Fruit fly (Drosophila melanogaster) whole organism, embryonic: ENCODE data around the gene CG45218.

ENCODE experiments used
- B-H1 ChIP-seq: fragments of 200-800 bp; sonication (Bioruptor generic); IDR thresholded peaks from 3 replicates; pipeline ENCODE4 v1.3.6; 2022; ENCODE audit warnings: missing biosample characterization, missing genetic modification characterization
- CG1024 ChIP-seq: fragments of 200-800 bp; sonication (Bioruptor generic); IDR thresholded peaks from 2 replicates; pipeline ENCODE4 v1.3.6; 2022; ENCODE audit warnings: missing biosample characterization, missing genetic modification characterization
- CG12299 ChIP-seq: fragments of 200-800 bp; sonication (Bioruptor generic); optimal IDR thresholded peaks from 2 replicates; lab custom pipeline; 2018; ENCODE audit warnings: missing biosample characterization, mild to moderate bottlenecking, missing genetic modification characterization
- CG17186 ChIP-seq: fragments of 200-800 bp; sonication (Bioruptor generic); optimal IDR thresholded peaks from 3 replicates; lab custom pipeline; 2017; ENCODE audit warnings: missing biosample characterization, missing genetic modification reagents, missing genetic modification characterization
- CG17829 ChIP-seq: fragments of 200-800 bp; optimal IDR thresholded peaks from 2 replicates; lab custom pipeline; 2019; ENCODE audit warnings: missing biosample characterization, mild to moderate bottlenecking, missing genetic modification characterization, moderate library complexity
- CG18476 ChIP-seq: fragments of 200-800 bp; sonication (Bioruptor generic); optimal IDR thresholded peaks from 2 replicates; lab custom pipeline; 2016; ENCODE audit warnings: missing biosample characterization, mild to moderate bottlenecking, missing genetic modification characterization
- CG18619 ChIP-seq: fragments of 200-800 bp; sonication (Bioruptor generic); optimal IDR thresholded peaks from 3 replicates; lab custom pipeline; 2017; ENCODE audit warnings: missing biosample characterization, mild to moderate bottlenecking, missing genetic modification characterization
- CG2712 ChIP-seq: fragments of 200-800 bp; optimal IDR thresholded peaks from 3 replicates; lab custom pipeline; 2019; ENCODE audit warnings: missing biosample characterization, mild to moderate bottlenecking, missing genetic modification characterization, moderate library complexity
- CG42726 ChIP-seq: fragments of 200-800 bp; sonication (Bioruptor generic); IDR thresholded peaks from 2 replicates; pipeline ENCODE4 v1.3.6; 2022; ENCODE audit warnings: missing biosample characterization, missing genetic modification characterization; ENCODE audit not compliant: partially characterized antibody
- CG4328 ChIP-seq: fragments of 200-800 bp; sonication (Bioruptor generic); optimal IDR thresholded peaks from 3 replicates; lab custom pipeline; 2017; ENCODE audit warnings: missing biosample characterization, missing genetic modification reagents, missing genetic modification characterization
- CG43689 ChIP-seq: fragments of 200-800 bp; sonication (Bioruptor generic); IDR thresholded peaks from 2 replicates; pipeline ENCODE4 v1.3.6; 2022; ENCODE audit warnings: missing biosample characterization, missing genetic modification characterization
- CG4617 ChIP-seq: fragments of 200-800 bp; sonication (Bioruptor generic); optimal IDR thresholded peaks from 3 replicates; lab custom pipeline; 2016; ENCODE audit warnings: missing biosample characterization, missing genetic modification characterization, borderline replicate concordance
- CG4730 ChIP-seq: fragments of 200-800 bp; sonication (Bioruptor generic); IDR thresholded peaks from 2 replicates; pipeline ENCODE4 v1.3.6; 2022; ENCODE audit warnings: missing biosample characterization, missing genetic modification characterization
- CG7271 ChIP-seq: fragments of 200-800 bp; sonication (Bioruptor generic); optimal IDR thresholded peaks from 2 replicates; lab custom pipeline; 2018; ENCODE audit warnings: missing biosample characterization, mild to moderate bottlenecking, missing genetic modification characterization, moderate library complexity
- CG7357 ChIP-seq: fragments of 200-800 bp; sonication (Bioruptor generic); IDR thresholded peaks from 3 replicates; pipeline ENCODE4 v1.3.6; 2022; ENCODE audit warnings: missing biosample characterization, missing genetic modification characterization
- CHES-1-like ChIP-seq: fragments of 200-800 bp; sonication (Bioruptor generic); optimal IDR thresholded peaks from 2 replicates; lab custom pipeline; 2016; ENCODE audit warnings: missing biosample characterization, missing genetic modification characterization
- E2f1 ChIP-seq: fragments of 200-800 bp; sonication (Bioruptor generic); IDR thresholded peaks from 2 replicates; pipeline ENCODE4 v1.3.6; 2022; ENCODE audit warnings: missing biosample characterization, missing genetic modification characterization
- Elba2 ChIP-seq: fragments of 200-800 bp; sonication (Bioruptor generic); optimal IDR thresholded peaks from 3 replicates; lab custom pipeline; 2016; ENCODE audit warnings: missing biosample characterization, missing genetic modification characterization
- GATAe ChIP-seq: fragments of 200-800 bp; sonication (Bioruptor generic); conservative IDR thresholded peaks from 2 replicates; pipeline ENCODE4 v1.3.6; 2022; ENCODE audit warnings: missing biosample characterization, missing genetic modification characterization
- Gug ChIP-seq: fragments of 200-800 bp; sonication (Bioruptor generic); IDR thresholded peaks from 4 replicates; pipeline ENCODE4 v1.3.6; 2022; ENCODE audit warnings: missing biosample characterization, missing genetic modification characterization
- Hand ChIP-seq: fragments of 200-800 bp; sonication (Bioruptor generic); optimal IDR thresholded peaks from 2 replicates; lab custom pipeline; 2017; ENCODE audit warnings: mild to moderate bottlenecking, missing biosample characterization, missing genetic modification reagents, missing genetic modification characterization
- HmgZ ChIP-seq: fragments of 200-800 bp; sonication (Bioruptor generic); optimal IDR thresholded peaks from 2 replicates; lab custom pipeline; 2018; ENCODE audit warnings: missing biosample characterization, mild to moderate bottlenecking, missing genetic modification characterization
- Hr39 ChIP-seq: fragments of >200 bp; optimal IDR thresholded peaks from 2 replicates; lab custom pipeline; 2017
- Lhr ChIP-seq: fragments of 200-800 bp; sonication (Bioruptor generic); optimal IDR thresholded peaks from 3 replicates; lab custom pipeline; 2017; ENCODE audit warnings: mild to moderate bottlenecking, missing biosample characterization, missing genetic modification reagents, missing genetic modification characterization
- Lpt ChIP-seq: fragments of >200 bp; optimal IDR thresholded peaks from 2 replicates; lab custom pipeline; 2018; ENCODE audit warnings: missing biosample characterization, missing genetic modification characterization
- MBD-R2 ChIP-seq: fragments of 200-800 bp; sonication (Bioruptor generic); IDR thresholded peaks from 2 replicates; pipeline ENCODE4 v1.3.6; 2022; ENCODE audit warnings: missing biosample characterization, missing genetic modification characterization
- Max ChIP-seq: fragments of 200-800 bp; sonication (Bioruptor generic); optimal IDR thresholded peaks from 2 replicates; lab custom pipeline; 2016; ENCODE audit warnings: missing biosample characterization, mild to moderate bottlenecking, missing genetic modification characterization
- NC2α ChIP-seq: fragments of 200-800 bp; sonication (Bioruptor generic); optimal IDR thresholded peaks from 2 replicates; lab custom pipeline; 2016; ENCODE audit warnings: missing biosample characterization, missing genetic modification characterization
- PHDP ChIP-seq: fragments of 200-800 bp; sonication (Bioruptor generic); optimal IDR thresholded peaks from 3 replicates; lab custom pipeline; 2018; ENCODE audit warnings: missing biosample characterization, mild to moderate bottlenecking, missing genetic modification characterization, moderate library complexity
- Ptx1 ChIP-seq: fragments of 200-800 bp; sonication (Bioruptor generic); IDR thresholded peaks from 2 replicates; pipeline ENCODE4 v1.3.6; 2022; ENCODE audit warnings: missing biosample characterization, missing genetic modification characterization
- Sry-β ChIP-seq: fragments of 200-800 bp; sonication (Bioruptor generic); optimal IDR thresholded peaks from 2 replicates; lab custom pipeline; 2018; ENCODE audit warnings: missing biosample characterization, mild to moderate bottlenecking, missing genetic modification characterization, moderate library complexity
- Ssrp ChIP-seq: fragments of 200-800 bp; sonication (Bioruptor generic); optimal IDR thresholded peaks from 2 replicates; lab custom pipeline; 2018; ENCODE audit warnings: missing biosample characterization, mild to moderate bottlenecking, missing genetic modification characterization, moderate library complexity
- bbx ChIP-seq: fragments of 200-800 bp; sonication (Bioruptor generic); IDR thresholded peaks from 2 replicates; pipeline ENCODE4 v1.3.6; 2022; ENCODE audit warnings: missing biosample characterization, missing genetic modification characterization; ENCODE audit not compliant: partially characterized antibody
- br ChIP-seq: fragments of >200 bp; optimal IDR thresholded peaks from 2 replicates; lab custom pipeline; 2017
- chif ChIP-seq, 2 experiments: fragments of 200-800 bp; sonication (Bioruptor generic); optimal IDR thresholded peaks; 3 replicates each; lab custom pipeline; 2016; ENCODE audit warnings: missing biosample characterization in 2 of 2, missing genetic modification characterization in 2 of 2
- emc ChIP-seq: fragments of 200-800 bp; sonication (Bioruptor generic); optimal IDR thresholded peaks from 2 replicates; lab custom pipeline; 2016; ENCODE audit warnings: missing biosample characterization, missing genetic modification characterization
- gem ChIP-seq: fragments of 200-800 bp; sonication (Bioruptor generic); optimal IDR thresholded peaks from 2 replicates; lab custom pipeline; 2019; ENCODE audit warnings: missing biosample characterization, mild to moderate bottlenecking, missing genetic modification characterization, moderate library complexity
- grau ChIP-seq: fragments of 200-800 bp; optimal IDR thresholded peaks from 3 replicates; lab custom pipeline; 2019; ENCODE audit warnings: missing biosample characterization, mild to moderate bottlenecking, missing genetic modification characterization, moderate library complexity
- grn ChIP-seq: fragments of 200-800 bp; sonication (Bioruptor generic); optimal IDR thresholded peaks from 3 replicates; lab custom pipeline; 2017; ENCODE audit warnings: missing biosample characterization, missing genetic modification characterization
- gsb ChIP-seq: fragments of 200-800 bp; sonication (Bioruptor generic); IDR thresholded peaks from 2 replicates; pipeline ENCODE4 v1.3.6; 2022; ENCODE audit warnings: missing biosample characterization, missing genetic modification characterization
- pb ChIP-seq: fragments of 200-800 bp; sonication (Bioruptor generic); optimal IDR thresholded peaks from 3 replicates; lab custom pipeline; 2016; ENCODE audit warnings: missing biosample characterization, missing genetic modification characterization
- pum ChIP-seq: fragments of 200-800 bp; sonication (Bioruptor generic); optimal IDR thresholded peaks from 2 replicates; lab custom pipeline; 2016; ENCODE audit warnings: missing biosample characterization, missing genetic modification characterization
- rib ChIP-seq: fragments of 200-800 bp; sonication (Bioruptor generic); IDR thresholded peaks from 2 replicates; pipeline ENCODE4 v1.3.6; 2022; ENCODE audit warnings: missing biosample characterization, missing genetic modification characterization
- run ChIP-seq: fragments of 200-800 bp; sonication (Bioruptor generic); optimal IDR thresholded peaks from 3 replicates; lab custom pipeline; 2018; ENCODE audit warnings: missing biosample characterization, mild to moderate bottlenecking, missing genetic modification characterization
- scrt ChIP-seq: fragments of 200-800 bp; sonication (Bioruptor generic); optimal IDR thresholded peaks from 2 replicates; lab custom pipeline; 2018; ENCODE audit warnings: missing biosample characterization, mild to moderate bottlenecking, missing genetic modification characterization, moderate library complexity
- sd ChIP-seq: fragments of 200-800 bp; sonication (Bioruptor generic); optimal IDR thresholded peaks from 3 replicates; lab custom pipeline; 2018; ENCODE audit warnings: missing biosample characterization, mild to moderate bottlenecking, missing genetic modification characterization, moderate library complexity
- tap ChIP-seq: fragments of 200-800 bp; optimal IDR thresholded peaks from 3 replicates; lab custom pipeline; 2019; ENCODE audit warnings: missing biosample characterization, mild to moderate bottlenecking, missing genetic modification characterization, moderate library complexity
- tin ChIP-seq: fragments of 200-800 bp; sonication (Bioruptor generic); optimal IDR thresholded peaks from 3 replicates; lab custom pipeline; 2016; ENCODE audit warnings: missing biosample characterization, missing genetic modification characterization
- vfl ChIP-seq: fragments of 200-800 bp; sonication (Bioruptor generic); optimal IDR thresholded peaks from 2 replicates; lab custom pipeline; 2016; ENCODE audit warnings: missing biosample characterization, missing genetic modification characterization
- wdn ChIP-seq: fragments of 200-800 bp; sonication (Bioruptor generic); IDR thresholded peaks from 2 replicates; pipeline ENCODE4 v1.3.6; 2022; ENCODE audit warnings: missing biosample characterization, missing genetic modification characterization
- zfh2 ChIP-seq: fragments of 200-800 bp; sonication (Bioruptor generic); optimal IDR thresholded peaks from 2 replicates; lab custom pipeline; 2016; ENCODE audit warnings: missing biosample characterization, missing genetic modification characterization

Gene CG45218

dm6 chr3R:15293005-15293877 is 2.6 kb upstream of the CG45218 start (continued):
- TF ChIP-seq gem (tag; lab: Kevin White, UChicago) (peak; percentile 58), Lpt (GFP tag; lab: Kevin White, UChicago) (no peak), Max (GFP tag; lab: Kevin White, UChicago) (no peak), NC2α (GFP tag; lab: Kevin White, UChicago) (no peak), br (no peak), pum (GFP tag; lab: Kevin White, UChicago) (peak; percentile 20), PHDP (tag; lab: Kevin White, UChicago) (no peak), scrt (GFP tag; lab: Kevin White, UChicago) (no peak), wdn (GFP tag; lab: Robert Waterston, UW) (no peak), sd (tag; lab: Kevin White, UChicago) (peak; percentile 82), Ssrp (no peak), HmgZ (tag; lab: Kevin White, UChicago) (no peak), MBD-R2 (no peak), Ptx1 (GFP tag; lab: Robert Waterston, UW) (no peak), CG17829 (no peak), chif (GFP tag; optimal IDR thresholded peaks at IDR 0.05; lab: Kevin White, UChicago) (peak in 1 of 2 experiments; percentile 28), Gug (GFP tag; lab: Robert Waterston, UW) (no peak), pb (GFP tag; lab: Kevin White, UChicago) (no peak), CHES-1-like (GFP tag; lab: Kevin White, UChicago) (no peak), run (no peak), CG18619 (GFP tag; lab: Kevin White, UChicago) (no peak), CG2712 (tag; lab: Kevin White, UChicago) (no peak), CG7271 (no peak), gsb (GFP tag; lab: Robert Waterston, UW) (no peak), grau (no peak), GATAe (GFP tag; lab: Robert Waterston, UW) (no peak), B-H1 (GFP tag; lab: Robert Waterston, UW) (no peak), CG18476 (GFP tag; lab: Kevin White, UChicago) (no peak), CG43689 (no peak), CG4730 (GFP tag; lab: Robert Waterston, UW) (no peak), CG1024 (GFP tag; lab: Robert Waterston, UW) (no peak), CG4328 (GFP tag; lab: Kevin White, UChicago) (no peak), vfl (peak; percentile 18), emc (GFP tag; lab: Kevin White, UChicago) (no peak), Hr39 (no peak), CG4617 (GFP tag; lab: Kevin White, UChicago) (no peak), Elba2 (no peak), CG42726 (GFP tag; lab: Robert Waterston, UW) (no peak), Hand (GFP tag; lab: Kevin White, UChicago) (no peak), tap (tag; lab: Kevin White, UChicago) (no peak), CG12299 (no peak), E2f1 (GFP tag; lab: Robert Waterston, UW) (no peak), rib (GFP tag; lab: Robert Waterston, UW) (no peak), CG7357 (GFP tag; lab: Robert Waterston, UW) (no peak), bbx (GFP tag; lab: Robert Waterston, UW) (no peak), CG17186 (GFP tag; lab: Kevin White, UChicago) (no peak), Lhr (no peak), zfh2 (peak; percentile 32), Sry-β (no peak), tin (GFP tag; lab: Kevin White, UChicago) (no peak), grn (GFP tag; lab: Kevin White, UChicago) (no peak)
